Fruit fly (Drosophila melanogaster): Measurements from ENCODE around the gene Syx17.

The Syx17 gene

dm6 chr3L:4403180-4403769 is at the start of gene Syx17:
Gene Syx17, plus strand, starts transcription at chr3L:4403487.
- TF ChIP-seq CG17801 (GFP tag; optimal IDR thresholded peaks at IDR 0.05; ENCODE audit: partially characterized antibody) = no peak

DNA sequence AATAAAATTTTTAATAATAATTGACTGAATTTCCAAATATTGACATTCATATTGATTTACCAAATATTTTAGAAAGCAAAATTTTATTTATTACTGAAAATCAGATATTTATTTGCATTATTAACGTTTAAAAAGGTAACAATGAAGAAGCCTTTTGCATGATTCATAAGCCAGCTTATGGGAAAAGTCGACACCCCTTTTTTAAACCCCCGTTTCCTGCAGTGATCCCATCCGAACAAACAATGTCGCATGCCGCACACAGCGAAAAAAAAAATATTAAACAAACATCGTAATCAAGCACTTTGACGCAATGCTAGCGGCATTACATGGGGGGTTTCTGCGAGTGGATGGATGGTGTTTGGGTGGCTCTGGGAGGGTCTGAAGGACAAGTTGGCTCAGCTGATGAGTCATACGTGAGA is 49.6 kb upstream of the Syx17 start:
- TF ChIP-seq CG17801 (GFP tag; optimal IDR thresholded peaks at IDR 0.05; ENCODE audit: partially characterized antibody) = no peak

DNA sequence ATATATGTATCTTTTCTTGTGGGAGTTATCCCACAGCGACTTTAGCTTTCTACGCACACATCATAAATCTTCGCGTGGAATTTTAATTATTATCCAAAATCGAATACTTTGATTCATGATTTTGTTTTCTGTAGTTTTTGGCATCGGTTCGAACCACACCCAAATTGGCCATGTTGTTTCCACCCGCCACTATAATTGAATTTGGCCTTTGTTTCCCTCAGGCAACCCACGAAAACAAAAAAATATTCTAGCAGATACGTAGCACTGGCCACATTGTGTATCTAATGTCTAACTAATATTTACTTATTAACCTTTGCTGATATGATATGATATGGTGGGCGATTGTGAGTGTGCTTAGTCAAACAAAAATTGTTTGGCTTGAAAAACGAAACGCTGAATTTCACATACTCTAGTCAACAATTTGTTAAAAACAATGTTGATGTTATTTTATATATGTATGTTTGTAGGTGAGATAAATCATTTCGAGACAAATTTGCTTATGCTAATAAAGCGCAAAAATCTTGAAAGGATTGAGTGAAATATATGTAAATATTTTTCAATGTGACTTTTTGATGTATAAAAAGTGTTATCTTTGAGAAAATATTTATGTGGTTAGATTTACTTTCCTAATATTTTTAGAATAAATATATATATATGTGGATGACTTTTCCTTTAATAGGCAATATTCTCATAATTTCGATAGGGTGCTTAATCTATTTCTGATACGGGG is 48.2 kb upstream of the Syx17 start:
- no peak for TF ChIP-seq CG17801 (GFP tag; optimal IDR thresholded peaks at IDR 0.05; ENCODE audit: partially characterized antibody)

DNA sequence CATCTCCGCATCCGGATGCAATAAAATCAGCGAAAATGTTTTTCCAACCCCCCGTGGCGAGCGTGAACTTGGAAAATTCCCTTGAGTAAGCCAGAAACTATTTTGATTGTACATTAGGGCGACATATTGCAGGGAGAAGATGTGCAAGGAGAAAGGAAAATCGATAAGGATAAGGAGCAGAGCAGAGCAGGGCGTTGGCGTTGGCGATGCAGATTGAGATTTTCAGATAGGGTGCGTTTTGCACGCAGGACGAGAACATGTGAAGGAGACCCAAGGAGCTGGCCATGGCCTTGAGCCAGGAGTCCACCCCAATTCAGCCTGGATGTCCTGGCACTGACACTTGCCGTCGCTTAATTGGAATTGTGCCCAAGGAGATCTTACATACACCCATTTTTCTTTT is 46.3 kb upstream of the Syx17 start:
- no peak for TF ChIP-seq CG17801 (GFP tag; optimal IDR thresholded peaks at IDR 0.05; ENCODE audit: partially characterized antibody)

DNA sequence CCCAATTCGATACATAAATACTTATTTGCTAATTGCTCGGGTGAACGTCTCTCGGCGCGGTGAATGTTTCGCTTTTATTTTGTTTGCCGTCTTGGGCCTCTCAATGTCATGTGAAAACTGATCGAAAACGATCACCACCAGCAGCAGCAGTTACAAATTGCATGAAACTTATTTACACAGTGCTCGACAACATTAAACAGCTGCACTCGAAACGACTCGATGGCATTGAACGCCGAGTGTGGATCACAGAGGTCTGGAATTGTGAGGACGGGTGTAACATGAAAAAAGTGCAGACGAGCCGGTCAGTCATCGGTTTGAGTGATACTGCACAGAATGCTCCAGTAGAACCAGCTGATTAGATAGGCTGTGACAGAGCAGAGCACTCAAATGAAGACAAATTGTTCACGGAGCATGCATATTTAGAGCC is 45.6 kb upstream of the Syx17 start:
- no peak for TF ChIP-seq CG17801 (GFP tag; optimal IDR thresholded peaks at IDR 0.05; ENCODE audit: partially characterized antibody)

DNA sequence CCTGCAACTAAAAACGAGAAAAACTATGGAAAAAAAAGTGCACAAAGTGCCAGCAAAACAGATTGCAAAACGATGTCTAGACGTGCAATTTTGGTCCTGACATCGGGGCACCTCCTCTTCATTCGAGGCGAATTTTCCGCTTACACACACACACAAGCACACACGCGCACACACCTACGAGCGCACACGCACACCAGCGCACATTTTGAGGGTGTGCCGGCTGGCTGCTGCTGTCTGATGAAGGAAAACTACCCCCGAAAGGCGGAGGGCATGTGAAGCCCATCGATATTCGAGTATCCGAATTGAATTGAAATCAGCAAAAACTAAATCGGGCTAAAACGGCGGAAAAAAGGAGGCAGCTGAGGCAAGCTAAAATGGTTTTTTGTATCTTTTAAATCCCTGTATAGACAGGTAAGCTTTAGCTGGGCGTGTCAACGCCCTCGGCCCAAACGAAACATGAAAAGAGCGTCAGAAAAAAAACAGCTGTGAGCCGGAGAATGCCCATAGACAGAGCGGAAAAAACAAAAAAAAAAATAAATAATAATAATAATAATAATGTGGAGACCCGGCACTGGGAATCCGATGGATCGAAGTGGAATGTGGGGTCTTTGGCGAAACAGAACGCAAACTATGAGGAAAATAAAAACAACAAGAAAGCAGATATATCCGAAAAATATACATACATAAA is 43.5 kb upstream of the Syx17 start:
- TF ChIP-seq CG17801 (GFP tag; optimal IDR thresholded peaks at IDR 0.05; ENCODE audit: partially characterized antibody) = no peak

DNA sequence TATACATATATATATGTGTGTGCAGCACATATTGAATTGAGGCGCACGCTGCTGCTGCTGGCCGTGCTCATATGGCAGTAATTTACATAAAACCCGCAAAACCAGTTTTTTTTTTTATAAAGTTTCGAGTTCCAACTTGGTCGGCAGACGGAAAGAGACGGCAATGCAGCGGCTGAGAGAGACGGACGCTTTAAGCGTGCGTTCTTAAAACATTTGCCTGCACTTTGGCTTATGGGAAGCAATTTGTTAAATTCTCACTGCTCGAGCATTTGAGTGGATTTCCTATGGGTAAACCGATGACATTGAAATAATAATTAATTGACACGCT is 42.9 kb upstream of the Syx17 start:
- no peak for TF ChIP-seq CG17801 (GFP tag; optimal IDR thresholded peaks at IDR 0.05; ENCODE audit: partially characterized antibody)

- TF ChIP-seq CG17801 (GFP tag; optimal IDR thresholded peaks at IDR 0.05; ENCODE audit: partially characterized antibody) = no peak
Measured at dm6 chr3L:4362937-4363336, 40.4 kb upstream of the Syx17 start.

DNA sequence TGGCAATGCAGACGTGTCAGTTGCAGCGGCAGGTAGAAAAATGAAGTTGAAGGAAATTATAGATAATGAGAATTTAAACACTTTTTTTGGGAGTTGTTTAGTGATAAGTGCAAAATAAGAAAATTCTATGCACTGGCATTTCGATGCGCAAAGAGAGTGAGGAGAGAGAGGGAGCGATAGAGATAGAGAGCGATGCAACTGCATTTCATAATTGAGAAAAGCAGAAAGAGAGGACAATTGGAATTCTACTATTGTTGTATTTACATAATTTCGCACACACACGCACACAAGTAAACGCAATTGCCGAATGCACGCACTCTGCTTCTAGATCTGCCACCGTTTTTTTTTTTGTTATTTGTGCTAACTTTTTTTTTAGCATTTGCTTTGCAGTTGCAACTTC is 39.8 kb upstream of the Syx17 start:
- no peak for TF ChIP-seq CG17801 (GFP tag; optimal IDR thresholded peaks at IDR 0.05; ENCODE audit: partially characterized antibody)

DNA sequence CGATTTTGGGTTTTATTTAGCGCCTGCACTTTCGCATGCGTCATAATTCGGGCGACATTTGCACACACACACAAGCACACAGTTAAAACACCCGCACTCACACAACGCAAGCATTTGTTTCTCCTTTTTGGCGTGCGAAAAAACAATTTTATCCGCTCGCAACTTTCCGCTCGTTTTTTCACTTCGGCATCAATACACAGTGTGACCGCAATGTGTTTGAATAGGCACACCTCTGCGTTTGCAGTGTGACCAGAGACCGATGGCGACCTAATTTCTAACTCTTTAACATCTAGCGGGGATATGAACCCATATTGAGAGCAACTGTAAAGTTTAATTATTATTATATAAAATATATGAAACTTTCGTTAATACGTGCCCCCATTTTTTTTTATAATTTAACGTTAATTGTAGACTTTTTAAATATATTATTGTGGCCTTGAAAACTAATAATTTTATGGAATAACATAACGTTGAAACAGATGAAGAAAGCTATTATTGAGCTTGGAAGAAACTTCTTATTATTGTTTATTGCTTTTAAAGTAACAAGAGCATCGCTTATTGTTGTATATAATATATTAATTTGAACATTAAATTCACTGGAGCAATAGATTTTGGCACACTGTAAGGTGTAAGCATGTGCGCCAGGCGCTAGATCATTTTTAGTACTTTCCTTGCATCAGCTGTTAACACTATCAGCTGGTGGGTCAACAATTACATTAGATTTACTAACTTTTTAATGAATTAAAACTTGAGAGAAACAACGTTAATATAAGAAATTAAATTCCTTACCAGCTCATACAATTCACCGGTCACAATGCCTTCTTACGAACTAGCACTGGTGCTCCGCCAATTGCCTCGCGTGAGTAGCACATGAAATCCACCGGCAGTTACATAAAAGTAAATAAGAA is 39.1 kb upstream of the Syx17 start, which contains the start of the genes Cip4 and mRpS6:
Gene Cip4 (minus strand): TSS at position 216 of the 908 bp plus-strand sequence.
Gene mRpS6 (plus strand): TSS at position 664 of the 908 bp plus-strand sequence.
- no peak for TF ChIP-seq CG17801 (GFP tag; optimal IDR thresholded peaks at IDR 0.05; ENCODE audit: partially characterized antibody)

DNA sequence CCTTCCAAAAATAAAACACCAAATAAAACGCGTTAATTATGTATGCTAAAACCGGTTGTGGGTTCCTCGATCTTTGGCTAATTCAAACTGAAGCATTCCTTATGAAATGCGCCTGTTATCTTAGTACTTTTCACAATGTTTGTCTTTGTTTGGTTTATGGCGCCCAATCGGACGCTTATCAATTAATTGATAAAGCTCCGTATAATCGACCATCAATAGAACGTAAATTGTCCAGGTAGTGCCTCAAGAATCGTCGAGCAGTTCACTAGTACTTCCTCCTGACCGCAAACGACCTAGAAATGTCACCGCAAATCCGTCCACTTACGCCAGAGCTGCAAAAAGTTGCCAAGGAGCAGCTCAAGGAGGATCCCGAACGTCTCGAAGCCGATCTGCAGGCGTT is 38.1 kb upstream of the Syx17 start, which contains the start of gene CG33514:
Gene CG33514 (plus strand): TSS at position 238 of the 400 bp plus-strand sequence.
- no peak for TF ChIP-seq CG17801 (GFP tag; optimal IDR thresholded peaks at IDR 0.05; ENCODE audit: partially characterized antibody)

DNA sequence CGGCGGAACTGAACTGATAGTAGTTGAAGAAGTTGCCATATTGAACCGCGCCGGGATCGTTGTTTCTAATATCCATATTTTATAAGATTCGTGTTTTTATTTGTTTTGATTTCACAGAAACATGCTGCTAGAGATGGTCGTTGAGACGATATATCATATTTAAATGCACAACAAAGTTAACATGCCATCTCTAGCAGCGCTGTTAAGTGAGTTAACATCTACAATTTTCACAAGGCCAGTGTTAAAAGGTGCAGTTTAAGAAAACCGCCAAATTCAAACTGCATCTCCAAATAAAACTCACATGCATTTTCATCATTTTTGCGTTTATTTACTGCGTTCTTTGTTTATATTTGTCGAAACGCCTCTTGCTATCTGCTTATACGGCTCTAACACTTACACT is 35.9 kb upstream of the Syx17 start, which contains the start of gene CG11342:
Gene CG11342 (minus strand): TSS at position 120 of the 400 bp plus-strand sequence.
- no peak for TF ChIP-seq CG17801 (GFP tag; optimal IDR thresholded peaks at IDR 0.05; ENCODE audit: partially characterized antibody)

dm6 chr3L:4371978-4372377 is 31.3 kb upstream of the Syx17 start:
- TF ChIP-seq CG17801 (GFP tag; optimal IDR thresholded peaks at IDR 0.05; ENCODE audit: partially characterized antibody) = no peak

DNA sequence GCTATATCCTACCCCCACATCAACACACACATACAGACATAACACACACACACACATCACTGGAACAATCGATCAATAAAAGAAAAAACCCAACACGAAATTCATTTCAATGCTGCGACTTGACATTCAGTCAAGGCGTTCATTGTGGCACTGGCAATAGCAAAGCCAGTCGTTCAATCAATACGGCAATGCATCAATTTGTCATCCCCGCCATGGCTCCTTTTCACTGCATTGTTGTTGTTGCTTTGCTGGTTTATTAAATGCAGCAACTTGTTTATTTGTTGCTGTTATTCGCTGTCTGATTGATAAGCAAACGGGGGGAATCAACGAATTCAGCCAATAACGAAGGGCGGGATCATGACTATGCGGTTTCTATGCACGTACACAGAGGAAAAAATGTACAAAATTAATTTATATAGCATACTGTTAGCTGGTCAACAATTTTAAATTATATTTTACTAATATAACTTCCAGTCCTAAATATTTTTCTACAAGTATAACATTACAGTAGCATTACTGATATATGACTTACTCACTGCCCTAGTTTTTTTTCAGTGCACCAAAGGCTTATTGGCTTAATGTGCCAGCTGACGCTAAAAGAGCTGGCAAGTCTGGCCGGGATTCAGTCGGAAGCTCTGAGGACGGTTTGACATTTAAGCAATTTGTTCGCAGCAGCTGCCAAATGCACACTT is 27.5 kb upstream of the Syx17 start:
- TF ChIP-seq CG17801 (GFP tag; optimal IDR thresholded peaks at IDR 0.05; ENCODE audit: partially characterized antibody) = no peak

Data from ovary, adult (tissue).